Worm (Caenorhabditis elegans): ENCODE data around the gene F14F8.9.
"Not testable (repeated sequence)": the region's sequence is repeated elsewhere in the genome, so short reads cannot be mapped to it uniquely, and the experiment has no call there.

DNA sequence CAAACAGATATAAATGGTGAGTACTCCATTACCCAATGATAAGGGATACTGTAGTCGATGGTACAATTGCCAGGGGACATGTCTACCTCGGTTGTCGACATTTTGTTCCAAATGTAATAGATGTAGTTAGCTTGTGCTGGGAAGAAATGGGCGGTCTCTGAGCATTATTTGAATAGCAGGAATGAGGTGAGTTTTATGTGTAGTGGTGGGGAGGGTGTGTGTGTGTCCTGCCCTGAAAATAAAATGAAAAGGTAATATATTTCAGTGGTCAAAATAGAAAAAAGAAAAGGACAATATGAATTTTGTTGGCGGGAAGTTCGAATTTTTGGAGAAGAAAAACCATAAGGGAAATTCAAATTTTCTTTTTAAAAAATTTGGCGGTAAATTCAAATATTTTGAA is 7.6 kb downstream of the F14F8.9 start, which contains the start of gene Y70C5B.2:
- TF ChIP-seq ama-1 (optimal IDR thresholded peaks at IDR 0.05); F13C5.2 (tag; optimal IDR thresholded peaks at IDR 0.05); tbx-37 (GFP tag; conservative IDR thresholded peaks at IDR 0.05); tra-4 (tag; optimal IDR thresholded peaks at IDR 0.05); flt-1 (GFP tag; IDR thresholded peaks at IDR 0.05); scrt-1 (GFP tag; IDR thresholded peaks at IDR 0.05); tbx-11 (GFP tag; IDR thresholded peaks at IDR 0.05); B0310.2 (tag; optimal IDR thresholded peaks at IDR 0.05); sea-1 (GFP tag; conservative IDR thresholded peaks at IDR 0.05); aly-1 (tag; optimal IDR thresholded peaks at IDR 0.05); pes-1 (GFP tag; IDR thresholded peaks at IDR 0.05); ceh-36 (tag; optimal IDR thresholded peaks at IDR 0.05); hmbx-1 (tag; optimal IDR thresholded peaks at IDR 0.05); ets-7 (tag; optimal IDR thresholded peaks at IDR 0.05): not testable (repeated sequence)

Measured in whole organism, early embryonic.